Fruit fly (Drosophila melanogaster): ENCODE results near the gene CG1812.

Gene CG1812

dm6 chrX:20502776-20503503, 8.4 kb upstream of the CG1812 start (continued):
- 0 out of 2 replicates have a peak, but pooled peaks have one; percentile 11 for TF ChIP-seq CG4730 (GFP tag; IDR thresholded peaks at IDR 0.05)
- TF ChIP-seq vnd (GFP tag; IDR thresholded peaks at IDR 0.05; ENCODE audit: partially characterized antibody): no peak
- no peak for TF ChIP-seq CG5953 (GFP tag; IDR thresholded peaks at IDR 0.05)
- no peak for TF ChIP-seq CG4360 (GFP tag; IDR thresholded peaks at IDR 0.05)
- peak; percentile 56 for TF ChIP-seq CG6689 (GFP tag; IDR thresholded peaks at IDR 0.05)
- TF ChIP-seq onecut (GFP tag; IDR thresholded peaks at IDR 0.05): peak; percentile 4; the same call in 1 of the 2 replicates
- peak; percentile 50 for TF ChIP-seq CG18262 (tag; optimal IDR thresholded peaks at IDR 0.05)
- peak in 1 of 2 experiments; percentile 5 for TF ChIP-seq dpn (GFP tag; optimal IDR thresholded peaks at IDR 0.05)
- TF ChIP-seq CG9817 (tag; optimal IDR thresholded peaks at IDR 0.05): peak; percentile 20
- TF ChIP-seq CG18619 (GFP tag; optimal IDR thresholded peaks at IDR 0.05): no peak
- TF ChIP-seq CG6254 (GFP tag; optimal IDR thresholded peaks at IDR 0.05): no peak
- TF ChIP-seq hbn (GFP tag; IDR thresholded peaks at IDR 0.05; ENCODE audit: partially characterized antibody): no peak
- TF ChIP-seq vfl (GFP tag; optimal IDR thresholded peaks at IDR 0.05): no peak
- TF ChIP-seq eve (GFP tag; optimal IDR thresholded peaks at IDR 0.05): peak in 1 of 2 experiments; percentile 82
- TF ChIP-seq CG8359 (GFP tag; optimal IDR thresholded peaks at IDR 0.05; ENCODE audit: borderline replicate concordance): no peak
- TF ChIP-seq MBD-R2 (GFP tag; IDR thresholded peaks at IDR 0.05): no peak
- TF ChIP-seq Jarid2 (GFP tag; optimal IDR thresholded peaks at IDR 0.05): no peak
- peak; percentile 31 for TF ChIP-seq CG1529 (GFP tag; optimal IDR thresholded peaks at IDR 0.05)
- no peak for TF ChIP-seq Trl (optimal IDR thresholded peaks at IDR 0.05)
- peak; percentile 8 for TF ChIP-seq Trl (GFP tag; optimal IDR thresholded peaks at IDR 0.05)
- TF ChIP-seq Asciz (GFP tag; optimal IDR thresholded peaks at IDR 0.05): peak; percentile 32
- no peak for TF ChIP-seq MESR4 (GFP tag; optimal IDR thresholded peaks at IDR 0.05)
- TF ChIP-seq CG3281 (GFP tag; optimal IDR thresholded peaks at IDR 0.05): peak; percentile 50
- 0 out of 2 replicates have a peak, but pooled peaks have one; percentile 44 for TF ChIP-seq vvl (GFP tag; IDR thresholded peaks at IDR 0.05)
- TF ChIP-seq Pdp1 (GFP tag; optimal IDR thresholded peaks at IDR 0.05): peak in 1 of 2 experiments; percentile 6
- no peak for TF ChIP-seq CG17829 (tag; optimal IDR thresholded peaks at IDR 0.05)
- no peak for TF ChIP-seq Mad (GFP tag; optimal IDR thresholded peaks at IDR 0.05)
- no peak for TF ChIP-seq CG2116 (GFP tag; optimal IDR thresholded peaks at IDR 0.05)
- no peak for TF ChIP-seq Elba2 (GFP tag; optimal IDR thresholded peaks at IDR 0.05)
- TF ChIP-seq h (optimal IDR thresholded peaks at IDR 0.05): no peak
- no peak for TF ChIP-seq CG30020 (tag; optimal IDR thresholded peaks at IDR 0.05)
- peak; percentile 34 for TF ChIP-seq unpg (GFP tag; optimal IDR thresholded peaks at IDR 0.05)
- TF ChIP-seq CG12942 (GFP tag; optimal IDR thresholded peaks at IDR 0.05): no peak
- no peak for TF ChIP-seq Sry-δ (GFP tag; optimal IDR thresholded peaks at IDR 0.05)
- TF ChIP-seq Blimp-1 (GFP tag; optimal IDR thresholded peaks at IDR 0.05): peak; percentile 50
- no peak for TF ChIP-seq peb (GFP tag; IDR thresholded peaks at IDR 0.05)
- TF ChIP-seq CG16815 (GFP tag; optimal IDR thresholded peaks at IDR 0.05): no peak
- no peak for TF ChIP-seq CG8089 (GFP tag; optimal IDR thresholded peaks at IDR 0.05)
- no peak for TF ChIP-seq CG1602 (GFP tag; optimal IDR thresholded peaks at IDR 0.05)
- no peak for TF ChIP-seq CG2875 (GFP tag; optimal IDR thresholded peaks at IDR 0.05)
- TF ChIP-seq wdn (GFP tag; IDR thresholded peaks at IDR 0.05): no peak
- peak; percentile 59 for TF ChIP-seq grau (tag; optimal IDR thresholded peaks at IDR 0.05)
- TF ChIP-seq ato (GFP tag; IDR thresholded peaks at IDR 0.05; ENCODE audit: partially characterized antibody): no peak
- no peak for TF ChIP-seq ac (GFP tag; optimal IDR thresholded peaks at IDR 0.05)
- TF ChIP-seq nmo (GFP tag; optimal IDR thresholded peaks at IDR 0.05): peak; percentile 38
- TF ChIP-seq Dref (GFP tag; IDR thresholded peaks at IDR 0.05): no peak
- no peak for TF ChIP-seq Atf-2 (GFP tag; optimal IDR thresholded peaks at IDR 0.05)
- no peak for TF ChIP-seq CG7372 (GFP tag; IDR thresholded peaks at IDR 0.05)
- no peak for TF ChIP-seq CG12219 (GFP tag; optimal IDR thresholded peaks at IDR 0.05)
- TF ChIP-seq gce (GFP tag; IDR thresholded peaks at IDR 0.05): no peak
